Worm (Caenorhabditis elegans) whole organism, L2 larva: ENCODE results near the gene egli-1.
A peak's percentile ranks its signal among the peaks of the same experiment; 100 is the strongest.

Experiments
- C34F6.9 ChIP-seq: fragments of 150-350 bp; optimal IDR thresholded peaks from 2 replicates; lab custom pipeline; 2014; ENCODE audit warnings: missing biosample characterization, missing genetic modification characterization
- F13H6.1 ChIP-seq: sonication (generic microtip); optimal IDR thresholded peaks from 2 replicates; lab custom pipeline; 2016; ENCODE audit warnings: missing genetic modification characterization, missing compliant biosample characterization
- R02D3.7 ChIP-seq: fragments of 150-350 bp; optimal IDR thresholded peaks from 2 replicates; lab custom pipeline; 2014; ENCODE audit warnings: missing biosample characterization, missing genetic modification characterization
- Y55F3AM.14 ChIP-seq: fragments of 200-800 bp; sonication (Bioruptor generic); optimal IDR thresholded peaks from 2 replicates; lab custom pipeline; 2018; ENCODE audit warnings: mild to moderate bottlenecking, missing genetic modification characterization, missing compliant biosample characterization
- ZK546.5 ChIP-seq: sonication (generic microtip); optimal IDR thresholded peaks from 2 replicates; lab custom pipeline; 2017; ENCODE audit warnings: missing biosample characterization, missing genetic modification characterization
- alr-1 ChIP-seq: fragments of 150-350 bp; optimal IDR thresholded peaks from 2 replicates; lab custom pipeline; 2014; ENCODE audit warnings: missing biosample characterization, missing genetic modification characterization
- aly-2 ChIP-seq: fragments of 150-350 bp; optimal IDR thresholded peaks from 2 replicates; lab custom pipeline; 2014; ENCODE audit warnings: missing biosample characterization, missing genetic modification characterization
- ama-1 ChIP-seq: fragments of 150-350 bp; optimal IDR thresholded peaks from 2 replicates; lab custom pipeline; 2018; ENCODE audit warnings: inconsistent platforms
- blmp-1 ChIP-seq: sonication (generic microtip); optimal IDR thresholded peaks from 2 replicates; lab custom pipeline; 2017; ENCODE audit warnings: missing genetic modification characterization, mild to moderate bottlenecking, missing compliant biosample characterization, antibody characterized with exemption, moderate library complexity; ENCODE audit not compliant: insufficient read depth
- ceh-16 ChIP-seq: fragments of 150-350 bp; optimal IDR thresholded peaks from 2 replicates; lab custom pipeline; 2014; ENCODE audit warnings: missing biosample characterization, missing genetic modification characterization
- ceh-82 ChIP-seq: fragments of 150-350 bp; optimal IDR thresholded peaks from 2 replicates; lab custom pipeline; 2014; ENCODE audit warnings: missing biosample characterization, missing genetic modification characterization
- crh-2 ChIP-seq: sonication (generic microtip); optimal IDR thresholded peaks from 2 replicates; lab custom pipeline; 2017; ENCODE audit warnings: missing biosample characterization, missing genetic modification characterization
- dmd-4 ChIP-seq: sonication (generic microtip); optimal IDR thresholded peaks from 2 replicates; lab custom pipeline; 2017; ENCODE audit warnings: missing biosample characterization, missing genetic modification characterization
- egl-27 ChIP-seq: sonication (generic microtip); optimal IDR thresholded peaks from 3 replicates; lab custom pipeline; 2017; ENCODE audit warnings: missing biosample characterization, missing genetic modification reagents, missing genetic modification characterization
- elt-1 ChIP-seq: fragments of 150-350 bp; optimal IDR thresholded peaks from 2 replicates; lab custom pipeline; 2014; ENCODE audit warnings: missing biosample characterization, missing genetic modification characterization
- elt-3 ChIP-seq: sonication (generic microtip); optimal IDR thresholded peaks from 2 replicates; lab custom pipeline; 2017; ENCODE audit warnings: missing biosample characterization, missing genetic modification characterization
- fos-1 ChIP-seq: fragments of 150-350 bp; optimal IDR thresholded peaks from 2 replicates; lab custom pipeline; 2014; ENCODE audit warnings: missing biosample characterization, missing genetic modification characterization
- gmeb-1 ChIP-seq: fragments of 150-350 bp; optimal IDR thresholded peaks from 2 replicates; lab custom pipeline; 2014; ENCODE audit warnings: missing biosample characterization, missing genetic modification characterization
- lin-11 ChIP-seq: fragments of 150-350 bp; sonication (generic microtip); optimal IDR thresholded peaks from 2 replicates; lab custom pipeline; 2014; ENCODE audit warnings: missing biosample characterization, missing genetic modification characterization, inconsistent platforms, mixed read lengths
- lin-13 ChIP-seq: fragments of 150-350 bp; optimal IDR thresholded peaks from 2 replicates; lab custom pipeline; 2014; ENCODE audit warnings: missing biosample characterization, missing genetic modification reagents, missing genetic modification characterization
- lin-39 ChIP-seq: fragments of 150-350 bp; optimal IDR thresholded peaks from 2 replicates; lab custom pipeline; 2014; ENCODE audit warnings: missing biosample characterization, missing genetic modification reagents, missing genetic modification characterization
- lsy-2 ChIP-seq, 2 experiments: fragments of 150-350 bp in 1 of 2; sonication (generic microtip) in 1 of 2; optimal IDR thresholded peaks; 2 replicates each; lab custom pipeline; 2014 to 2017; ENCODE audit warnings: missing biosample characterization in 2 of 2, missing genetic modification characterization in 2 of 2
- mab-5 ChIP-seq: fragments of 150-350 bp; optimal IDR thresholded peaks from 2 replicates; lab custom pipeline; 2014; ENCODE audit warnings: missing biosample characterization, missing genetic modification characterization
- mbf-1 ChIP-seq: sonication (generic microtip); optimal IDR thresholded peaks from 2 replicates; lab custom pipeline; 2017; ENCODE audit warnings: missing biosample characterization, missing genetic modification characterization
- mdl-1 ChIP-seq, 2 experiments: fragments of 150-350 bp in 1 of 2; sonication (generic microtip) in 1 of 2; optimal IDR thresholded peaks; 2 replicates each; lab custom pipeline; 2017; ENCODE audit warnings: missing biosample characterization in 2 of 2, missing genetic modification characterization in 2 of 2
- nhr-10 ChIP-seq: sonication (generic microtip); optimal IDR thresholded peaks from 2 replicates; lab custom pipeline; 2017; ENCODE audit warnings: missing biosample characterization, missing genetic modification characterization
- nhr-11 ChIP-seq: fragments of 150-350 bp; optimal IDR thresholded peaks from 2 replicates; lab custom pipeline; 2014; ENCODE audit warnings: missing biosample characterization, missing genetic modification characterization
- nhr-12 ChIP-seq: fragments of 150-350 bp; optimal IDR thresholded peaks from 2 replicates; lab custom pipeline; 2014; ENCODE audit warnings: missing biosample characterization, missing genetic modification characterization
- nhr-129 ChIP-seq: fragments of 150-350 bp; optimal IDR thresholded peaks from 2 replicates; lab custom pipeline; 2014; ENCODE audit warnings: missing biosample characterization, missing genetic modification characterization
- nhr-21 ChIP-seq: fragments of 150-350 bp; optimal IDR thresholded peaks from 2 replicates; lab custom pipeline; 2014; ENCODE audit warnings: missing biosample characterization, missing genetic modification characterization
- nhr-23 ChIP-seq: fragments of 150-350 bp; optimal IDR thresholded peaks from 2 replicates; lab custom pipeline; 2014; ENCODE audit warnings: missing biosample characterization, missing genetic modification reagents, missing genetic modification characterization
- nhr-237 ChIP-seq: fragments of 150-350 bp; optimal IDR thresholded peaks from 2 replicates; lab custom pipeline; 2014; ENCODE audit warnings: missing biosample characterization, missing genetic modification characterization
- nhr-25 ChIP-seq: fragments of 150-350 bp; sonication (generic microtip); optimal IDR thresholded peaks from 3 replicates; lab custom pipeline; 2014; ENCODE audit warnings: missing biosample characterization, missing genetic modification characterization
- nhr-6 ChIP-seq: fragments of 150-350 bp; optimal IDR thresholded peaks from 2 replicates; lab custom pipeline; 2014; ENCODE audit warnings: missing biosample characterization, missing genetic modification characterization
- nhr-77 ChIP-seq: fragments of 150-350 bp; optimal IDR thresholded peaks from 2 replicates; lab custom pipeline; 2014; ENCODE audit warnings: missing biosample characterization, missing genetic modification characterization
- peb-1 ChIP-seq: fragments of 150-350 bp; optimal IDR thresholded peaks from 2 replicates; lab custom pipeline; 2014; ENCODE audit warnings: missing biosample characterization, missing genetic modification characterization
- sem-4 ChIP-seq: fragments of 150-350 bp; optimal IDR thresholded peaks from 2 replicates; lab custom pipeline; 2014; ENCODE audit warnings: missing biosample characterization, missing genetic modification reagents, missing genetic modification characterization
- skn-1 ChIP-seq: sonication (generic microtip); optimal IDR thresholded peaks from 2 replicates; lab custom pipeline; 2017; ENCODE audit warnings: missing biosample characterization, missing genetic modification characterization
- sma-3 ChIP-seq: sonication (generic microtip); optimal IDR thresholded peaks from 2 replicates; lab custom pipeline; 2016; ENCODE audit warnings: missing genetic modification reagents, missing genetic modification characterization, missing compliant biosample characterization
- sma-9 ChIP-seq, 2 experiments: fragments of 150-350 bp in 1 of 2; sonication (generic microtip) in 1 of 2; optimal IDR thresholded peaks; 2 replicates each; lab custom pipeline; 2014 to 2016; ENCODE audit warnings: missing genetic modification characterization in 2 of 2, mild to moderate bottlenecking in 1 of 2, missing biosample characterization in 1 of 2, missing compliant biosample characterization in 1 of 2, missing genetic modification reagents in 1 of 2, moderate library complexity in 1 of 2
- snpc-4 ChIP-seq: fragments of 150-350 bp; optimal IDR thresholded peaks from 2 replicates; lab custom pipeline; 2014; ENCODE audit warnings: missing biosample characterization, missing genetic modification characterization
- unc-39 ChIP-seq: fragments of 150-350 bp; optimal IDR thresholded peaks from 2 replicates; lab custom pipeline; 2014; ENCODE audit warnings: missing biosample characterization, missing genetic modification characterization
- unc-55 ChIP-seq: fragments of 150-350 bp; sonication (generic microtip); optimal IDR thresholded peaks from 3 replicates; lab custom pipeline; 2014; ENCODE audit warnings: missing biosample characterization, missing genetic modification reagents, missing genetic modification characterization
- unc-62 ChIP-seq: fragments of 150-350 bp; optimal IDR thresholded peaks from 2 replicates; lab custom pipeline; 2014; ENCODE audit warnings: missing biosample characterization, missing genetic modification reagents, missing genetic modification characterization
- zag-1 ChIP-seq: fragments of 150-350 bp; optimal IDR thresholded peaks from 2 replicates; lab custom pipeline; 2014; ENCODE audit warnings: missing biosample characterization, missing genetic modification characterization
- ztf-1 ChIP-seq: fragments of 200-800 bp; sonication (Bioruptor generic); conservative IDR thresholded peaks from 2 replicates; pipeline ENCODE4 v1.3.6; 2022; ENCODE audit warnings: missing genetic modification characterization, missing compliant biosample characterization
- ztf-11 ChIP-seq: sonication (generic microtip); optimal IDR thresholded peaks from 2 replicates; lab custom pipeline; 2017; ENCODE audit warnings: missing biosample characterization, missing genetic modification characterization
- ztf-4 ChIP-seq: fragments of 150-350 bp; optimal IDR thresholded peaks from 2 replicates; lab custom pipeline; 2014; ENCODE audit warnings: missing biosample characterization, missing genetic modification characterization

egli-1 gene

ce11 chrII:9282065-9282464 is 41.7 kb upstream of the egli-1 start:
- TF ChIP-seq ZK546.5 (tag; lab: Kevin White, UChicago) (no peak), nhr-11 (tag; lab: Kevin White, UChicago) (no peak), C34F6.9 (no peak), blmp-1 (no peak), unc-39 (tag; lab: Kevin White, UChicago) (no peak), aly-2 (tag; lab: Kevin White, UChicago) (no peak)

DNA sequence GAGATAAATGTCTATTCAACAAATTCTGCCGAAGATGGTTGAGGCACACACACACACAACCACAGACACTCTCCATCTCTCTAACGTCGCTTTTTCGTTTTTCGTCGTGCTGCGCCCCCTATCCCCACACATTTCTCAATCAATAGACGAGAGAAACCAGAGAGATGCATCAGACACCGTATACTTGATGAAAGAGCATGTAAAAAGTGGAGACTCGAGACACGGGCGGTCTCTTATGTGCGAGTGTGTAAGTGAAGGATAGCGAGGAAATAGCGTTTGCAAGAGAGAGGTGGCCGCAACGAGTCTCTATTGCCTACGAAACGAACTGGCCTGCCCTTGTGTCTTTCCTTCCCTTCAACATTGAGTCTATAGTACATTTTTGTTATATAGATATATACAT is 41.0 kb upstream of the egli-1 start:
- TF ChIP-seq lin-13 (peak; percentile 86), egl-27 (tag; lab: Kevin White, UChicago) (peak; percentile 91), ztf-4 (tag; lab: Kevin White, UChicago) (peak; percentile 82), nhr-21 (tag; lab: Kevin White, UChicago) (peak; percentile 94), unc-62 (no peak), R02D3.7 (tag; lab: Kevin White, UChicago) (no peak), elt-1 (tag; lab: Kevin White, UChicago) (peak; percentile 18), ceh-82 (tag; lab: Kevin White, UChicago) (no peak), blmp-1 (peak; percentile 54), lsy-2 (tag; optimal IDR thresholded peaks at IDR 0.05; lab: Kevin White, UChicago) (peak; percentile 75 to 95), sem-4 (peak; percentile 75), ztf-11 (tag; lab: Kevin White, UChicago) (no peak), ama-1 (lab: Kevin White, UChicago) (peak; percentile 86), elt-3 (no peak), mdl-1 (tag; optimal IDR thresholded peaks at IDR 0.05; lab: Kevin White, UChicago) (peak; percentile 17 to 70), ztf-1 (GFP tag; lab: Robert Waterston, UW) (no peak), crh-2 (tag; lab: Kevin White, UChicago) (peak; percentile 95), mbf-1 (tag; lab: Kevin White, UChicago) (no peak), snpc-4 (tag; lab: Kevin White, UChicago) (peak; percentile 78), C34F6.9 (peak; percentile 97), nhr-11 (tag; lab: Kevin White, UChicago) (no peak), nhr-12 (no peak), aly-2 (tag; lab: Kevin White, UChicago) (no peak), ZK546.5 (tag; lab: Kevin White, UChicago) (no peak), nhr-77 (tag; lab: Kevin White, UChicago) (peak; percentile 61), nhr-6 (tag; lab: Kevin White, UChicago) (peak; percentile 90), unc-39 (tag; lab: Kevin White, UChicago) (no peak), F13H6.1 (tag; lab: Kevin White, UChicago) (peak; percentile 97), fos-1 (tag; lab: Kevin White, UChicago) (peak; percentile 99), lin-39 (tag; lab: Kevin White, UChicago) (no peak), unc-55 (peak; percentile 93), peb-1 (tag; lab: Kevin White, UChicago) (peak; percentile 87), nhr-129 (peak; percentile 98), nhr-23 (tag; lab: Kevin White, UChicago) (no peak), nhr-25 (tag; lab: Kevin White, UChicago) (peak; percentile 90), zag-1 (tag; lab: Kevin White, UChicago) (peak; percentile 89), mab-5 (peak; percentile 67), sma-9 (GFP tag; optimal IDR thresholded peaks at IDR 0.05; lab: Kevin White, UChicago) (peak; percentile 96), sma-9 (tag; optimal IDR thresholded peaks at IDR 0.05; lab: Kevin White, UChicago) (no peak), ceh-16 (tag; lab: Kevin White, UChicago) (peak; percentile 69), gmeb-1 (peak; percentile 70), nhr-10 (peak; percentile 10), nhr-237 (tag; lab: Kevin White, UChicago) (no peak), dmd-4 (tag; lab: Kevin White, UChicago) (no peak), skn-1 (tag; lab: Kevin White, UChicago) (peak; percentile 75), lin-11 (tag; lab: Kevin White, UChicago) (peak; percentile 89), sma-3 (peak; percentile 94), alr-1 (tag; lab: Kevin White, UChicago) (no peak), Y55F3AM.14 (GFP tag; lab: Kevin White, UChicago) (peak; percentile 76)
- TF ChIP-seq, all 48 proteins: peak for 31
